Worm (Caenorhabditis elegans) whole organism, mixed stage, embryonic: ENCODE results near the gene srd-32.

Source experiments
- mab-5 ChIP-seq: fragments of 150-350 bp; optimal IDR thresholded peaks from 2 replicates; lab custom pipeline; 2014; ENCODE audit warnings: missing biosample characterization, missing genetic modification characterization
- nhr-237 ChIP-seq: fragments of 150-350 bp; optimal IDR thresholded peaks from 2 replicates; lab custom pipeline; 2014; ENCODE audit warnings: missing biosample characterization, missing genetic modification characterization

DNA sequence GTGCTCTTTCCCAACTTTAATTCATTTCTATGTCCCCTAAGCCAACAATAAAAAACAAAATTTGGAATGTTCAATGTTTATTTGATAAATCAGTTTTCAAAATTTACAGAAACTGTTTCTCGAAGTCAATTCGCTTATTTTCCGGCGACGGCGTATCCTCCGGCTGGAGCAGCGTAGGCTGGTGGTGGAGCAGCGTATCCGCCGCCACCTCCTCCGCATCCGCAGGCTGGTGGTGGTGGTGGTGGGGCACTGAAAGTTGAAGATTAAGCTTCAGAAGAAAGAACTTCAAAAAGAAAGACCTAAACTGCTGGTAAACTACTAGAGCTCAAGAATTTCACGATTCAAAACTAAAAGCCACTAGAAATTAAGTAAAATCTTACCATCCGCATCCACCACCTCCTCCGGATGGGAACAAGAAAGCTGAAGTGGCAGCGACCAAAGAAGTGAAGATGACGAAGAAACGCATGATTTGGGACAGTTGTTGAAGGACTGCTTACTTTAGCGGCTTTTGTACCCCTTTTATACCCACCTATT is 52.7 kb downstream of the srd-32 start, which contains the start of gene C02E7.7:
- TF ChIP-seq mab-5, result no peak
- TF ChIP-seq nhr-237 (tag; lab: Kevin White, UChicago), result no peak
